Worm (Caenorhabditis elegans) whole organism, L2 larva: ENCODE data around the gene F45D11.14.
"Not testable (repeated sequence)": the region's sequence is repeated elsewhere in the genome, so short reads cannot be mapped to it uniquely, and the experiment has no call there.

Experiments used
- Y55F3AM.14 ChIP-seq: fragments of 200-800 bp; sonication (Bioruptor generic); optimal IDR thresholded peaks from 2 replicates; lab custom pipeline; 2018; ENCODE audit warnings: mild to moderate bottlenecking, missing genetic modification characterization, missing compliant biosample characterization
- ZK546.5 ChIP-seq: sonication (generic microtip); optimal IDR thresholded peaks from 2 replicates; lab custom pipeline; 2017; ENCODE audit warnings: missing biosample characterization, missing genetic modification characterization
- ama-1 ChIP-seq: fragments of 150-350 bp; optimal IDR thresholded peaks from 2 replicates; lab custom pipeline; 2018; ENCODE audit warnings: inconsistent platforms
- ceh-16 ChIP-seq: fragments of 150-350 bp; optimal IDR thresholded peaks from 2 replicates; lab custom pipeline; 2014; ENCODE audit warnings: missing biosample characterization, missing genetic modification characterization
- crh-2 ChIP-seq: sonication (generic microtip); optimal IDR thresholded peaks from 2 replicates; lab custom pipeline; 2017; ENCODE audit warnings: missing biosample characterization, missing genetic modification characterization
- elt-1 ChIP-seq: fragments of 150-350 bp; optimal IDR thresholded peaks from 2 replicates; lab custom pipeline; 2014; ENCODE audit warnings: missing biosample characterization, missing genetic modification characterization
- elt-3 ChIP-seq: sonication (generic microtip); optimal IDR thresholded peaks from 2 replicates; lab custom pipeline; 2017; ENCODE audit warnings: missing biosample characterization, missing genetic modification characterization
- lin-13 ChIP-seq: fragments of 150-350 bp; optimal IDR thresholded peaks from 2 replicates; lab custom pipeline; 2014; ENCODE audit warnings: missing biosample characterization, missing genetic modification reagents, missing genetic modification characterization
- lin-39 ChIP-seq: fragments of 150-350 bp; optimal IDR thresholded peaks from 2 replicates; lab custom pipeline; 2014; ENCODE audit warnings: missing biosample characterization, missing genetic modification reagents, missing genetic modification characterization
- mbf-1 ChIP-seq: sonication (generic microtip); optimal IDR thresholded peaks from 2 replicates; lab custom pipeline; 2017; ENCODE audit warnings: missing biosample characterization, missing genetic modification characterization
- nhr-12 ChIP-seq: fragments of 150-350 bp; optimal IDR thresholded peaks from 2 replicates; lab custom pipeline; 2014; ENCODE audit warnings: missing biosample characterization, missing genetic modification characterization
- nhr-23 ChIP-seq: fragments of 150-350 bp; optimal IDR thresholded peaks from 2 replicates; lab custom pipeline; 2014; ENCODE audit warnings: missing biosample characterization, missing genetic modification reagents, missing genetic modification characterization
- sma-3 ChIP-seq: sonication (generic microtip); optimal IDR thresholded peaks from 2 replicates; lab custom pipeline; 2016; ENCODE audit warnings: missing genetic modification reagents, missing genetic modification characterization, missing compliant biosample characterization
- unc-39 ChIP-seq: fragments of 150-350 bp; optimal IDR thresholded peaks from 2 replicates; lab custom pipeline; 2014; ENCODE audit warnings: missing biosample characterization, missing genetic modification characterization

F45D11.14 gene

ce11 chrII:958618-959017 is 47.7 kb downstream of the F45D11.14 start, which contains the start of gene sdz-4:
TSS of gene sdz-4 (plus strand) at chrII:958918.
- TF ChIP-seq nhr-23 (tag; lab: Kevin White, UChicago): no peak
- no peak for TF ChIP-seq mbf-1
- no peak for TF ChIP-seq ZK546.5 (tag; lab: Kevin White, UChicago)
- TF ChIP-seq unc-39 (tag; lab: Kevin White, UChicago): no peak
- no peak for TF ChIP-seq lin-13 (GFP tag; lab: Kevin White, UChicago)
- TF ChIP-seq ama-1 (lab: Kevin White, UChicago): no peak
- no peak for TF ChIP-seq ceh-16 (tag; lab: Kevin White, UChicago)
- TF ChIP-seq lin-39: no peak
- no peak for TF ChIP-seq sma-3 (GFP tag; lab: Kevin White, UChicago)
- no peak for TF ChIP-seq nhr-12 (tag; lab: Kevin White, UChicago)
- TF ChIP-seq elt-1: no peak

ce11 chrII:954626-955025 is 51.6 kb downstream of the F45D11.14 start, which contains the start of gene fbxc-7:
TSS of gene fbxc-7 (plus strand) at chrII:954926.
- TF ChIP-seq crh-2, Y55F3AM.14, elt-3: not testable (repeated sequence)
